Worm (Caenorhabditis elegans) whole organism, mixed stage, embryonic: Measurements from ENCODE around the gene F11A10.6.

Source experiments
- blmp-1 ChIP-seq: fragments of 150-350 bp; optimal IDR thresholded peaks from 2 replicates; lab custom pipeline; 2014; ENCODE audit warnings: missing biosample characterization, missing genetic modification characterization
- ces-1 ChIP-seq: fragments of 150-350 bp; optimal IDR thresholded peaks from 2 replicates; lab custom pipeline; 2014; ENCODE audit warnings: missing biosample characterization, missing genetic modification reagents, missing genetic modification characterization
- cnd-1 ChIP-seq: fragments of 200-800 bp; sonication (Bioruptor generic); optimal IDR thresholded peaks from 2 replicates; lab custom pipeline; 2018; ENCODE audit warnings: mild to moderate bottlenecking, missing genetic modification characterization, missing compliant biosample characterization
- elt-1 ChIP-seq: sonication (generic microtip); optimal IDR thresholded peaks from 2 replicates; lab custom pipeline; 2017; ENCODE audit warnings: missing genetic modification characterization, mild to moderate bottlenecking, missing compliant biosample characterization, antibody characterized with exemption, moderate library complexity, borderline replicate concordance; ENCODE audit not compliant: insufficient read depth
- lin-32 ChIP-seq: fragments of 200-800 bp; sonication (Bioruptor generic); optimal IDR thresholded peaks from 2 replicates; lab custom pipeline; 2018; ENCODE audit warnings: mild to moderate bottlenecking, missing genetic modification characterization, missing compliant biosample characterization
- lsy-2 ChIP-seq: fragments of 150-350 bp; optimal IDR thresholded peaks from 2 replicates; lab custom pipeline; 2014; ENCODE audit warnings: missing biosample characterization, missing genetic modification characterization
- pha-4 ChIP-seq: fragments of 150-350 bp; optimal IDR thresholded peaks from 2 replicates; lab custom pipeline; 2018; ENCODE audit warnings: missing biosample characterization, missing genetic modification reagents, missing genetic modification characterization
- tbx-8 ChIP-seq: fragments of 200-800 bp; sonication (Bioruptor generic); optimal IDR thresholded peaks from 2 replicates; lab custom pipeline; 2018; ENCODE audit warnings: mild to moderate bottlenecking, missing genetic modification characterization, moderate library complexity, missing compliant biosample characterization
- unc-39 ChIP-seq: fragments of 150-350 bp; optimal IDR thresholded peaks from 2 replicates; lab custom pipeline; 2014; ENCODE audit warnings: missing biosample characterization, missing genetic modification characterization
- unc-62 ChIP-seq: fragments of 150-350 bp; optimal IDR thresholded peaks from 2 replicates; lab custom pipeline; 2014; ENCODE audit warnings: missing biosample characterization, missing genetic modification reagents, missing genetic modification characterization
- ztf-11 ChIP-seq: fragments of 150-350 bp; optimal IDR thresholded peaks from 2 replicates; lab custom pipeline; 2014; ENCODE audit warnings: missing biosample characterization, missing genetic modification characterization

DNA sequence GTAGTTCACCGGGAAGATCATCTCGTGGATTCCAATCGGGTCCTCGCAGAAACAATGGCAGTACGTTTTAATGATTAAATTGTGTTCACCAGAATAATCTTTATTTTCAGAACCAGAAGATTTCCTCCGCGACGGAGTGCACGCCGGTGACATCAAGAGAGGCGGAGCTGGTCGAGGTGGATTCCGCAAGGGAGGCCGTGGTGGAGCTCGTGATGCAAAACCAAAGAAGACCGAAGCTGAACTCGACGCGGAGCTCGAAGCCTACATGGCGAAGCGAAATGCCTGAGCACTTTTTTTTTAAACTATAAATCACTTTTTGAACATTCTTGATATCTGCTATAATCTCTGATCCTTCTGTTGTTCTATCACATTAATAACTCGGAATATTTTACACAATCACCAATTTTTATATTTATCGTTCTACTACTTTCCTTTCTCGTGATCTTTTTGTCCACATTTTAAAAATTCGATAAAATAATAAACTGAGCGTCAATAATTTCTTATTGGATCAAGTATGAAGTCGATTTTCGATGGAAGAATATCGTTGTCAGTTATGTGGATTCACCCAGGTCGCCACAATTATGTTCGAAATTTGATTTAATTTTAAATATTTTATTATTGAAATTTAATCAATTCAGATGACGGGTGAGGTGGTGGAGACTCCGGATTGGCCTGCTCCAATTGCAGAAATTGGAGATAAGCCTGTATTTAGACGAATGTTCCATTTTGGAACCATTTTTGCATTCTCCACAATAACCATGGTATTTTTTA, 35.0 kb upstream of the F11A10.6 start, which contains the start of gene dhhc-6:
- no peak for TF ChIP-seq ces-1 (GFP tag; lab: Kevin White, UChicago)
- no peak for TF ChIP-seq unc-62 (GFP tag; lab: Kevin White, UChicago)
- no peak for TF ChIP-seq pha-4
- TF ChIP-seq blmp-1 (tag; lab: Kevin White, UChicago) = no peak
- no peak for TF ChIP-seq lin-32 (GFP tag; lab: Kevin White, UChicago)
- TF ChIP-seq ztf-11 = no peak
- TF ChIP-seq elt-1 = no peak
- no peak for TF ChIP-seq cnd-1
- no peak for TF ChIP-seq unc-39 (tag; lab: Kevin White, UChicago)
- no peak for TF ChIP-seq tbx-8 (GFP tag; lab: Kevin White, UChicago)
- TF ChIP-seq lsy-2 (tag; lab: Kevin White, UChicago) = no peak
